Worm (Caenorhabditis elegans) whole organism, late embryonic: ENCODE data around the gene T21D9.2.

Experiments used
- ama-1 ChIP-seq: fragments of 150-350 bp; optimal IDR thresholded peaks from 2 replicates; lab custom pipeline; 2014
- che-1 ChIP-seq: sonication (generic microtip); optimal IDR thresholded peaks from 2 replicates; lab custom pipeline; 2016; ENCODE audit warnings: mild to moderate bottlenecking, missing genetic modification characterization, missing compliant biosample characterization
- gmeb-2 ChIP-seq: sonication (generic microtip); optimal IDR thresholded peaks from 2 replicates; lab custom pipeline; 2016; ENCODE audit warnings: missing genetic modification characterization, inconsistent platforms, missing compliant biosample characterization
- nhr-11 ChIP-seq: fragments of 150-350 bp; optimal IDR thresholded peaks from 2 replicates; lab custom pipeline; 2014; ENCODE audit warnings: missing biosample characterization, missing genetic modification characterization
- pag-3 ChIP-seq: sonication (generic microtip); optimal IDR thresholded peaks from 2 replicates; lab custom pipeline; 2016; ENCODE audit warnings: missing compliant biosample characterization, missing genetic modification characterization, borderline replicate concordance

DNA sequence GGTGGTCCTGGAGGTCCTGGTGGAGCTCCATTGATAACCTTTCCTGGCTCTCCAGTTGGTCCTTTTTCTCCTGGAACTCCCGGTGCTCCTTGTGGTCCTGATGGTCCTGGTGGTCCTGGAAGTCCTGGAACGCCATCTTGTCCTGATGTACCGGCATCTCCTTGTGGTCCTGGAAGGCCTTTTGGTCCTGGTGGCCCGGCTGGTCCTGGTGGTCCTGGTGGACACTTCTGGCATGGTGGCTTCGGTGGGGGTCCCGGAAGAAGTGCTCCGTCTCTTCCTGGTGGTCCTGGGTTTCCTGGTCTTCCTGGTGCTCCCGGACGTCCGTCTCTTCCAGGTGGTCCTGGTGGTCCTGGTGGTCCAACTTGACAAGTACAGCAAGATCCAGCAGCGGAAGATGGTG lies 48.2 kb upstream of the T21D9.2 start:
- TF ChIP-seq pag-3 (tag; lab: Kevin White, UChicago): no peak
- TF ChIP-seq gmeb-2 (tag; lab: Kevin White, UChicago): no peak
- no peak for TF ChIP-seq nhr-11
- TF ChIP-seq ama-1 (lab: Kevin White, UChicago): no peak
- no peak for TF ChIP-seq che-1
